Fruit fly (Drosophila melanogaster) whole organism, embryonic: ENCODE measurements around the gene Cfp1.

ENCODE experiments used
- CG14710 ChIP-seq: fragments of 200-800 bp; sonication (Bioruptor generic); optimal IDR thresholded peaks from 3 replicates; lab custom pipeline; 2019; ENCODE audit warnings: missing biosample characterization, mild to moderate bottlenecking, missing genetic modification characterization, moderate library complexity
- CG16863 ChIP-seq: fragments of 200-800 bp; sonication (Bioruptor generic); optimal IDR thresholded peaks from 3 replicates; lab custom pipeline; 2016; ENCODE audit warnings: missing biosample characterization, missing genetic modification characterization
- CG17361 ChIP-seq: fragments of 200-800 bp; sonication (Bioruptor generic); IDR thresholded peaks from 3 replicates; pipeline ENCODE4 v1.3.6; 2022; ENCODE audit warnings: missing biosample characterization, missing genetic modification characterization
- CG17829 ChIP-seq: fragments of 200-800 bp; optimal IDR thresholded peaks from 2 replicates; lab custom pipeline; 2019; ENCODE audit warnings: missing biosample characterization, mild to moderate bottlenecking, missing genetic modification characterization, moderate library complexity
- CG18011 ChIP-seq: fragments of 200-800 bp; sonication (Bioruptor generic); optimal IDR thresholded peaks from 2 replicates; lab custom pipeline; 2017; ENCODE audit warnings: missing biosample characterization, missing genetic modification characterization, mild to moderate bottlenecking, moderate library complexity, missing genotype
- CG18764 ChIP-seq: fragments of 200-800 bp; sonication (Bioruptor generic); optimal IDR thresholded peaks from 3 replicates; lab custom pipeline; 2016; ENCODE audit warnings: missing biosample characterization, missing genetic modification characterization
- CG30403 ChIP-seq: fragments of 200-800 bp; sonication (Bioruptor generic); optimal IDR thresholded peaks from 3 replicates; lab custom pipeline; 2016; ENCODE audit warnings: missing biosample characterization, missing genetic modification characterization
- CG32532 ChIP-seq: fragments of 200-800 bp; sonication (Bioruptor generic); IDR thresholded peaks from 2 replicates; pipeline ENCODE4 v1.3.6; 2022; ENCODE audit warnings: missing biosample characterization, missing genetic modification characterization
- CG33213 ChIP-seq: fragments of 200-800 bp; sonication (Bioruptor generic); optimal IDR thresholded peaks from 3 replicates; lab custom pipeline; 2016; ENCODE audit warnings: missing biosample characterization, missing genetic modification characterization
- CG6791 ChIP-seq: fragments of 200-800 bp; sonication (Bioruptor generic); IDR thresholded peaks from 3 replicates; pipeline ENCODE4 v1.3.6; 2022; ENCODE audit warnings: missing biosample characterization, missing genetic modification characterization; ENCODE audit not compliant: partially characterized antibody
- CG7928 ChIP-seq: fragments of 200-800 bp; sonication (Bioruptor generic); optimal IDR thresholded peaks from 2 replicates; lab custom pipeline; 2017; ENCODE audit warnings: missing biosample characterization, mild to moderate bottlenecking, missing genetic modification characterization
- CG9437 ChIP-seq: fragments of 200-800 bp; sonication (Bioruptor generic); optimal IDR thresholded peaks from 2 replicates; lab custom pipeline; 2018; ENCODE audit warnings: missing biosample characterization, mild to moderate bottlenecking, missing genetic modification characterization
- Eip74EF ChIP-seq, 2 experiments: fragments of 200-800 bp in 1 of 2; fragments of >200 bp in 1 of 2; sonication (Bioruptor generic) in 1 of 2; optimal IDR thresholded peaks; 2 replicates each; lab custom pipeline; 2017 to 2019; ENCODE audit warnings: missing biosample characterization in 2 of 2, missing genetic modification characterization in 2 of 2, mild to moderate bottlenecking in 1 of 2, moderate library complexity in 1 of 2
- Gsc ChIP-seq: fragments of 200-800 bp; sonication (Bioruptor generic); IDR thresholded peaks from 2 replicates; pipeline ENCODE4 v1.3.6; 2022; ENCODE audit warnings: missing biosample characterization, missing genetic modification characterization
- HHEX ChIP-seq: fragments of 200-800 bp; sonication (Bioruptor generic); optimal IDR thresholded peaks from 3 replicates; lab custom pipeline; 2017; ENCODE audit warnings: missing biosample characterization, mild to moderate bottlenecking, missing genetic modification characterization, missing genetic modification reagents
- HLH4C ChIP-seq: fragments of 200-800 bp; sonication (Bioruptor generic); IDR thresholded peaks from 3 replicates; pipeline ENCODE4 v1.3.6; 2022; ENCODE audit warnings: missing biosample characterization, missing genetic modification characterization; ENCODE audit not compliant: partially characterized antibody
- Hr39 ChIP-seq: fragments of >200 bp; optimal IDR thresholded peaks from 2 replicates; lab custom pipeline; 2017
- Max ChIP-seq: fragments of 200-800 bp; sonication (Bioruptor generic); optimal IDR thresholded peaks from 2 replicates; lab custom pipeline; 2016; ENCODE audit warnings: missing biosample characterization, mild to moderate bottlenecking, missing genetic modification characterization
- Neu2 ChIP-seq: fragments of 200-800 bp; sonication (Bioruptor generic); optimal IDR thresholded peaks from 3 replicates; lab custom pipeline; 2016; ENCODE audit warnings: missing biosample characterization, missing genetic modification characterization, borderline replicate concordance
- TFAM ChIP-seq: fragments of 200-800 bp; sonication (Bioruptor generic); optimal IDR thresholded peaks from 2 replicates; lab custom pipeline; 2017; ENCODE audit warnings: missing biosample characterization, missing genetic modification characterization, inconsistent platforms
- Vsx1 ChIP-seq: fragments of 200-800 bp; sonication (Bioruptor generic); optimal IDR thresholded peaks from 2 replicates; lab custom pipeline; 2017; ENCODE audit warnings: missing biosample characterization, mild to moderate bottlenecking, missing genetic modification characterization, missing genetic modification reagents
- ab ChIP-seq: fragments of 200-800 bp; sonication (Bioruptor generic); optimal IDR thresholded peaks from 2 replicates; lab custom pipeline; 2016; ENCODE audit warnings: missing biosample characterization, missing genetic modification characterization
- aop ChIP-seq: fragments of 200-800 bp; sonication (Bioruptor generic); IDR thresholded peaks from 2 replicates; pipeline ENCODE4 v1.3.6; 2022; ENCODE audit warnings: missing biosample characterization, missing genetic modification characterization
- bbx ChIP-seq: fragments of 200-800 bp; sonication (Bioruptor generic); IDR thresholded peaks from 2 replicates; pipeline ENCODE4 v1.3.6; 2022; ENCODE audit warnings: missing biosample characterization, missing genetic modification characterization; ENCODE audit not compliant: partially characterized antibody
- bcd ChIP-seq: fragments of 200-800 bp; sonication (Bioruptor generic); optimal IDR thresholded peaks from 2 replicates; lab custom pipeline; 2017; ENCODE audit warnings: missing biosample characterization, mild to moderate bottlenecking, missing genetic modification characterization
- bsh ChIP-seq, 2 experiments: fragments of 200-800 bp; sonication (Bioruptor generic); optimal IDR thresholded peaks; 2 replicates each; lab custom pipeline; 2017 to 2018; ENCODE audit warnings: mild to moderate bottlenecking in 2 of 2, missing biosample characterization in 2 of 2, missing genetic modification characterization in 2 of 2, moderate library complexity in 1 of 2
- chn ChIP-seq: fragments of 200-800 bp; sonication (Bioruptor generic); optimal IDR thresholded peaks from 2 replicates; lab custom pipeline; 2016; ENCODE audit warnings: missing biosample characterization, missing genetic modification characterization
- corto ChIP-seq: fragments of 200-800 bp; sonication (Bioruptor generic); optimal IDR thresholded peaks from 2 replicates; lab custom pipeline; 2016; ENCODE audit warnings: missing biosample characterization, mild to moderate bottlenecking, missing genetic modification characterization, moderate library complexity
- fd102C ChIP-seq: fragments of 200-800 bp; sonication (Bioruptor generic); optimal IDR thresholded peaks from 2 replicates; lab custom pipeline; 2018; ENCODE audit warnings: missing biosample characterization, mild to moderate bottlenecking, missing genetic modification characterization, moderate library complexity
- gcm ChIP-seq: fragments of 200-800 bp; sonication (Bioruptor generic); optimal IDR thresholded peaks from 2 replicates; lab custom pipeline; 2019; ENCODE audit warnings: missing biosample characterization, mild to moderate bottlenecking, missing genetic modification characterization, moderate library complexity
- hbn ChIP-seq: fragments of 200-800 bp; sonication (Bioruptor generic); IDR thresholded peaks from 2 replicates; pipeline ENCODE4 v1.3.6; 2022; ENCODE audit warnings: missing biosample characterization, missing genetic modification characterization; ENCODE audit not compliant: partially characterized antibody
- jumu ChIP-seq: fragments of 200-800 bp; sonication (Bioruptor generic); optimal IDR thresholded peaks from 3 replicates; lab custom pipeline; 2016; ENCODE audit warnings: missing biosample characterization, missing genetic modification characterization
- lab ChIP-seq: fragments of 200-800 bp; sonication (Bioruptor generic); optimal IDR thresholded peaks from 3 replicates; lab custom pipeline; 2017; ENCODE audit warnings: missing biosample characterization, missing genetic modification characterization, mild to moderate bottlenecking, moderate library complexity, missing genetic modification reagents
- org-1 ChIP-seq: fragments of 200-800 bp; sonication (Bioruptor generic); optimal IDR thresholded peaks from 2 replicates; lab custom pipeline; 2017; ENCODE audit warnings: missing biosample characterization, missing genetic modification characterization
- pho ChIP-seq: fragments of 200-800 bp; sonication (Bioruptor generic); optimal IDR thresholded peaks from 2 replicates; lab custom pipeline; 2016; ENCODE audit warnings: missing biosample characterization, missing genetic modification characterization
- psq ChIP-seq: fragments of 200-800 bp; sonication (Bioruptor generic); optimal IDR thresholded peaks from 2 replicates; lab custom pipeline; 2017; ENCODE audit warnings: missing biosample characterization, missing genetic modification characterization
- pum ChIP-seq: fragments of 200-800 bp; sonication (Bioruptor generic); optimal IDR thresholded peaks from 2 replicates; lab custom pipeline; 2016; ENCODE audit warnings: missing biosample characterization, missing genetic modification characterization
- twi ChIP-seq: fragments of 200-800 bp; optimal IDR thresholded peaks from 2 replicates; lab custom pipeline; 2019; ENCODE audit warnings: missing biosample characterization, mild to moderate bottlenecking, missing genetic modification characterization, moderate library complexity
- unc-4 ChIP-seq: fragments of 200-800 bp; sonication (Bioruptor generic); IDR thresholded peaks from 2 replicates; pipeline ENCODE4 v1.3.6; 2022; ENCODE audit warnings: missing biosample characterization, missing genetic modification characterization; ENCODE audit not compliant: partially characterized antibody
- vfl ChIP-seq: fragments of 200-800 bp; sonication (Bioruptor generic); optimal IDR thresholded peaks from 2 replicates; lab custom pipeline; 2016; ENCODE audit warnings: missing biosample characterization, missing genetic modification characterization
- wdn ChIP-seq: fragments of 200-800 bp; sonication (Bioruptor generic); IDR thresholded peaks from 2 replicates; pipeline ENCODE4 v1.3.6; 2022; ENCODE audit warnings: missing biosample characterization, missing genetic modification characterization

Gene Cfp1

DNA sequence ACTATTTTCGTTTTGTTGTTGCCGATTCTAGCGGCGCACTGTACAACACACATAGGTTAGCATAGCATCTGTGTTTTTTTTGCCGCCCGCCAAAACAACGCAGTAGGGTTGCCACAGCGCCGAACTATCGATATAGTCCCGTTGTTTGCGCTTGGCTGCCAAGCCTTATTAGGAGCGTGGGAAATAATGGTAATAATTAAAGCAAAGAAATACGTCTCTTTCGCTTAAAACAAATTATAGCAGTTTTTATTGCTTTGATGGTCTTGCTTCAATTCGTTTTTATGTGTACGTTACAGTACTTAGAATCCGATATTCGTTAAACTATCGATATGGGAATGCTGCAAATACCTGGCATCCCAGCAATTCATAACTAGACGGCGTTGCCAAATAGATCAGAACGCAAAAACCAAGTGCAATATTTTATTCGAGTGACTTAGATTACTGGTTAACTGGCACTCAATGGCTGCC lies 29.3 kb downstream of the Cfp1 start, which contains the start of the genes mxc and Larp7 (continued):
- TF ChIP-seq CG16863 (GFP tag; lab: Kevin White, UChicago) (peak; percentile 33), fd102C (GFP tag; lab: Kevin White, UChicago) (peak; percentile 6), CG9437 (GFP tag; lab: Kevin White, UChicago) (peak; percentile 44), CG32532 (peak; percentile 64; the same call in 1 of the 2 replicates), bcd (peak; percentile 49), Gsc (GFP tag; lab: Robert Waterston, UW) (no peak), CG14710 (tag; lab: Kevin White, UChicago) (peak; percentile 80), Neu2 (GFP tag; lab: Kevin White, UChicago) (no peak), chn (GFP tag; lab: Kevin White, UChicago) (peak; percentile 49), bsh (GFP tag; optimal IDR thresholded peaks at IDR 0.05; lab: Kevin White, UChicago) (peak in 1 of 2 experiments; percentile 36), lab (GFP tag; lab: Kevin White, UChicago) (no peak), HHEX (GFP tag; lab: Kevin White, UChicago) (no peak), Eip74EF (GFP tag; optimal IDR thresholded peaks at IDR 0.05; lab: Kevin White, UChicago) (no peak), CG18764 (GFP tag; lab: Kevin White, UChicago) (peak; percentile 5), corto (no peak), Hr39 (lab: Kevin White, UChicago) (no peak), aop (GFP tag; lab: Robert Waterston, UW) (no peak), ab (GFP tag; lab: Kevin White, UChicago) (no peak), gcm (GFP tag; lab: Kevin White, UChicago) (no peak), Max (GFP tag; lab: Kevin White, UChicago) (peak; percentile 68), org-1 (GFP tag; lab: Kevin White, UChicago) (no peak), jumu (GFP tag; lab: Kevin White, UChicago) (peak; percentile 75), CG33213 (GFP tag; lab: Kevin White, UChicago) (peak; percentile 48), pum (GFP tag; lab: Kevin White, UChicago) (peak; percentile 63), hbn (GFP tag; lab: Robert Waterston, UW) (peak; percentile 86), TFAM (GFP tag; lab: Kevin White, UChicago) (no peak), CG30403 (GFP tag; lab: Kevin White, UChicago) (peak; percentile 72), vfl (peak; percentile 47), CG17361 (GFP tag; lab: Robert Waterston, UW) (no peak; the same call in 1 of the 3 replicates), CG18011 (GFP tag; lab: Kevin White, UChicago) (no peak), CG7928 (GFP tag; lab: Kevin White, UChicago) (no peak), HLH4C (GFP tag; lab: Robert Waterston, UW) (peak; percentile 80), CG17829 (tag; lab: Kevin White, UChicago) (peak; percentile 59), unc-4 (GFP tag; lab: Robert Waterston, UW) (peak; percentile 92), CG6791 (GFP tag; lab: Robert Waterston, UW) (peak; percentile 70; the same call in 2 of the 3 replicates), wdn (GFP tag; lab: Robert Waterston, UW) (no peak), psq (no peak), bbx (GFP tag; lab: Robert Waterston, UW) (peak; percentile 62), pho (GFP tag; lab: Kevin White, UChicago) (peak; percentile 70), twi (tag; lab: Kevin White, UChicago) (peak; percentile 69), Vsx1 (GFP tag; lab: Kevin White, UChicago) (no peak)
